Fruit fly (Drosophila melanogaster): Measurements from ENCODE around the gene Naa30A.

Naa30A gene

dm6 chrX:1337998-1338397 lies 3.9 kb upstream of the Naa30A start (continued):
- TF ChIP-seq CG32772 (GFP tag; IDR thresholded peaks at IDR 0.05): no peak
- no peak for TF ChIP-seq CG15696 (tag; optimal IDR thresholded peaks at IDR 0.05)
- no peak for TF ChIP-seq CG15011 (GFP tag; optimal IDR thresholded peaks at IDR 0.05)
- no peak for TF ChIP-seq HLH3B (GFP tag; IDR thresholded peaks at IDR 0.05)
- no peak for TF ChIP-seq chm (GFP tag; IDR thresholded peaks at IDR 0.05)
- TF ChIP-seq CG6854 (GFP tag; optimal IDR thresholded peaks at IDR 0.05): no peak
- TF ChIP-seq Jarid2 (GFP tag; optimal IDR thresholded peaks at IDR 0.05): peak; percentile 57
- no peak for TF ChIP-seq CG10321 (GFP tag; IDR thresholded peaks at IDR 0.05)
- TF ChIP-seq CG34224 (GFP tag; IDR thresholded peaks at IDR 0.05; ENCODE audit: partially characterized antibody): no peak
- TF ChIP-seq p53 (GFP tag; optimal IDR thresholded peaks at IDR 0.05): no peak
- TF ChIP-seq z (GFP tag; IDR thresholded peaks at IDR 0.05): no peak
- TF ChIP-seq sd (tag; optimal IDR thresholded peaks at IDR 0.05): no peak
- no peak for TF ChIP-seq Dbx (GFP tag; IDR thresholded peaks at IDR 0.05)
- no peak for TF ChIP-seq disco-r (GFP tag; optimal IDR thresholded peaks at IDR 0.05)
- TF ChIP-seq BEAF-32 (GFP tag; optimal IDR thresholded peaks at IDR 0.05): no peak
- TF ChIP-seq CG17802 (tag; optimal IDR thresholded peaks at IDR 0.05): no peak
- TF ChIP-seq pfk (GFP tag; optimal IDR thresholded peaks at IDR 0.05): no peak
- peak; percentile 15 for TF ChIP-seq oc (tag; optimal IDR thresholded peaks at IDR 0.05)
- no peak for TF ChIP-seq unc-4 (GFP tag; IDR thresholded peaks at IDR 0.05; ENCODE audit: partially characterized antibody)
- no peak for TF ChIP-seq CG10959 (GFP tag; IDR thresholded peaks at IDR 0.05)
- TF ChIP-seq vvl (GFP tag; IDR thresholded peaks at IDR 0.05): peak; percentile 6; the same call in 1 of the 2 replicates
- no peak for TF ChIP-seq dysf (GFP tag; IDR thresholded peaks at IDR 0.05)
- TF ChIP-seq hbn (GFP tag; IDR thresholded peaks at IDR 0.05; ENCODE audit: partially characterized antibody): no peak
- no peak for TF ChIP-seq org-1 (GFP tag; optimal IDR thresholded peaks at IDR 0.05)
- TF ChIP-seq Ada2b (GFP tag; IDR thresholded peaks at IDR 0.05): no peak
- TF ChIP-seq Mrtf (GFP tag; IDR thresholded peaks at IDR 0.05): no peak
- peak; percentile 43 for TF ChIP-seq Med (GFP tag)
- no peak for TF ChIP-seq Xbp1 (GFP tag; optimal IDR thresholded peaks at IDR 0.05)
- no peak for TF ChIP-seq B-H1 (GFP tag; IDR thresholded peaks at IDR 0.05)
- no peak for TF ChIP-seq Aef1 (GFP tag; IDR thresholded peaks at IDR 0.05)
- TF ChIP-seq Scr (GFP tag; IDR thresholded peaks at IDR 0.05; ENCODE audit: partially characterized antibody): no peak
- TF ChIP-seq CG10462 (GFP tag; optimal IDR thresholded peaks at IDR 0.05): no peak
- no peak for TF ChIP-seq nerfin-2 (GFP tag; IDR thresholded peaks at IDR 0.05; ENCODE audit: partially characterized antibody)
- TF ChIP-seq CG10366 (GFP tag; IDR thresholded peaks at IDR 0.05): no peak
- no peak for TF ChIP-seq CG7745 (tag; optimal IDR thresholded peaks at IDR 0.05)
- TF ChIP-seq CG4820 (GFP tag; optimal IDR thresholded peaks at IDR 0.05): no peak
- TF ChIP-seq pan (optimal IDR thresholded peaks at IDR 0.05): no peak
- TF ChIP-seq pan (GFP tag; optimal IDR thresholded peaks at IDR 0.05 in 1 of 2, IDR thresholded peaks at IDR 0.05 in 1 of 2): peak in 1 of 2 experiments; percentile 15
- no peak for TF ChIP-seq bigmax (GFP tag; optimal IDR thresholded peaks at IDR 0.05)
- TF ChIP-seq salm (tag; optimal IDR thresholded peaks at IDR 0.05): no peak
- no peak for TF ChIP-seq CG14441 (GFP tag; IDR thresholded peaks at IDR 0.05)
- TF ChIP-seq gro (GFP tag; optimal IDR thresholded peaks at IDR 0.05): no peak
- no peak for TF ChIP-seq CTCF (GFP tag; optimal IDR thresholded peaks at IDR 0.05)
- TF ChIP-seq CG2129 (GFP tag; IDR thresholded peaks at IDR 0.05; ENCODE audit: partially characterized antibody): no peak
- TF ChIP-seq twi (tag; optimal IDR thresholded peaks at IDR 0.05): no peak

Measured in whole organism, embryonic.